Worm (Caenorhabditis elegans) whole organism, mixed stage, embryonic: ENCODE measurements around the gene K10G4.3.
"Not testable (repeated sequence)": the region's sequence is repeated elsewhere in the genome, so short reads cannot be mapped to it uniquely, and the experiment has no call there.

ENCODE experiments used
- M03D4.4 ChIP-seq: sonication (generic microtip); optimal IDR thresholded peaks from 2 replicates; lab custom pipeline; 2017; ENCODE audit warnings: mild to moderate bottlenecking, missing genetic modification characterization, missing compliant biosample characterization
- bed-3 ChIP-seq: fragments of 200-800 bp; sonication (Bioruptor generic); optimal IDR thresholded peaks from 3 replicates; lab custom pipeline; 2018; ENCODE audit warnings: mild to moderate bottlenecking, missing genetic modification characterization, moderate library complexity, missing compliant biosample characterization
- ceh-39 ChIP-seq: fragments of 150-350 bp; optimal IDR thresholded peaks from 2 replicates; lab custom pipeline; 2014; ENCODE audit warnings: missing biosample characterization, missing genetic modification characterization
- ceh-43 ChIP-seq: fragments of 200-800 bp; sonication (Bioruptor generic); optimal IDR thresholded peaks from 2 replicates; lab custom pipeline; 2018; ENCODE audit warnings: mild to moderate bottlenecking, missing genetic modification characterization, moderate library complexity, missing compliant biosample characterization
- ceh-83 ChIP-seq: fragments of 200-800 bp; sonication (Bioruptor generic); optimal IDR thresholded peaks from 2 replicates; lab custom pipeline; 2018; ENCODE audit warnings: mild to moderate bottlenecking, missing genetic modification characterization, missing compliant biosample characterization
- ces-1 ChIP-seq: fragments of 150-350 bp; optimal IDR thresholded peaks from 2 replicates; lab custom pipeline; 2014; ENCODE audit warnings: missing biosample characterization, missing genetic modification reagents, missing genetic modification characterization
- cnd-1 ChIP-seq: fragments of 200-800 bp; sonication (Bioruptor generic); optimal IDR thresholded peaks from 2 replicates; lab custom pipeline; 2018; ENCODE audit warnings: mild to moderate bottlenecking, missing genetic modification characterization, missing compliant biosample characterization
- drap-1 ChIP-seq: fragments of 200-800 bp; sonication (Bioruptor generic); optimal IDR thresholded peaks from 3 replicates; lab custom pipeline; 2018; ENCODE audit warnings: mild to moderate bottlenecking, missing genetic modification characterization, missing compliant biosample characterization
- elt-1 ChIP-seq: sonication (generic microtip); optimal IDR thresholded peaks from 2 replicates; lab custom pipeline; 2017; ENCODE audit warnings: missing genetic modification characterization, mild to moderate bottlenecking, missing compliant biosample characterization, antibody characterized with exemption, moderate library complexity, borderline replicate concordance; ENCODE audit not compliant: insufficient read depth
- elt-3 ChIP-seq: fragments of 150-350 bp; optimal IDR thresholded peaks from 2 replicates; lab custom pipeline; 2014; ENCODE audit warnings: missing biosample characterization, missing genetic modification characterization
- ham-2 ChIP-seq: fragments of 200-800 bp; sonication (Bioruptor generic); optimal IDR thresholded peaks from 2 replicates; lab custom pipeline; 2018; ENCODE audit warnings: mild to moderate bottlenecking, missing genetic modification characterization, missing compliant biosample characterization
- hlh-1 ChIP-seq: fragments of 150-350 bp; optimal IDR thresholded peaks from 2 replicates; lab custom pipeline; 2014; ENCODE audit warnings: missing biosample characterization, missing genetic modification reagents, missing genetic modification characterization
- lin-32 ChIP-seq: fragments of 200-800 bp; sonication (Bioruptor generic); optimal IDR thresholded peaks from 2 replicates; lab custom pipeline; 2018; ENCODE audit warnings: mild to moderate bottlenecking, missing genetic modification characterization, missing compliant biosample characterization
- lsy-2 ChIP-seq: fragments of 150-350 bp; optimal IDR thresholded peaks from 2 replicates; lab custom pipeline; 2014; ENCODE audit warnings: missing biosample characterization, missing genetic modification characterization
- mab-5 ChIP-seq: fragments of 150-350 bp; optimal IDR thresholded peaks from 2 replicates; lab custom pipeline; 2014; ENCODE audit warnings: missing biosample characterization, missing genetic modification characterization
- mep-1 ChIP-seq: fragments of 150-350 bp; optimal IDR thresholded peaks from 2 replicates; lab custom pipeline; 2017; ENCODE audit warnings: missing biosample characterization, missing genetic modification reagents, missing genetic modification characterization, inconsistent platforms
- nhr-12 ChIP-seq: fragments of 150-350 bp; optimal IDR thresholded peaks from 2 replicates; lab custom pipeline; 2014; ENCODE audit warnings: missing biosample characterization, missing genetic modification characterization
- nhr-2 ChIP-seq: fragments of 150-350 bp; optimal IDR thresholded peaks from 2 replicates; lab custom pipeline; 2014; ENCODE audit warnings: missing biosample characterization, missing genetic modification characterization
- nhr-237 ChIP-seq: fragments of 150-350 bp; optimal IDR thresholded peaks from 2 replicates; lab custom pipeline; 2014; ENCODE audit warnings: missing biosample characterization, missing genetic modification characterization
- nhr-28 ChIP-seq: fragments of 150-350 bp; optimal IDR thresholded peaks from 2 replicates; lab custom pipeline; 2014; ENCODE audit warnings: missing biosample characterization, missing genetic modification characterization
- nhr-76 ChIP-seq: sonication (generic microtip); optimal IDR thresholded peaks from 2 replicates; lab custom pipeline; 2017; ENCODE audit warnings: missing biosample characterization, missing genetic modification characterization
- sem-2 ChIP-seq: fragments of 200-800 bp; sonication (Bioruptor generic); optimal IDR thresholded peaks from 2 replicates; lab custom pipeline; 2018; ENCODE audit warnings: mild to moderate bottlenecking, missing genetic modification characterization, missing compliant biosample characterization
- snpc-4 ChIP-seq: fragments of 150-350 bp; optimal IDR thresholded peaks from 2 replicates; lab custom pipeline; 2014; ENCODE audit warnings: missing biosample characterization, missing genetic modification characterization
- tbx-8 ChIP-seq: fragments of 200-800 bp; sonication (Bioruptor generic); optimal IDR thresholded peaks from 2 replicates; lab custom pipeline; 2018; ENCODE audit warnings: mild to moderate bottlenecking, missing genetic modification characterization, moderate library complexity, missing compliant biosample characterization
- unc-120 ChIP-seq: sonication (generic microtip); optimal IDR thresholded peaks from 2 replicates; lab custom pipeline; 2017; ENCODE audit warnings: missing genetic modification characterization, missing compliant biosample characterization; ENCODE audit not compliant: poor library complexity, severe bottlenecking
- unc-39 ChIP-seq: fragments of 150-350 bp; optimal IDR thresholded peaks from 2 replicates; lab custom pipeline; 2014; ENCODE audit warnings: missing biosample characterization, missing genetic modification characterization
- zip-8 ChIP-seq: fragments of 150-350 bp; optimal IDR thresholded peaks from 2 replicates; lab custom pipeline; 2014; ENCODE audit warnings: missing biosample characterization, missing genetic modification characterization

Gene K10G4.3

ce11 chrV:17264855-17265254, at the start of gene K10G4.3:
TSS of gene K10G4.3 (minus strand) at chrV:17264955.
- not testable (repeated sequence) for TF ChIP-seq ham-2 (GFP tag; lab: Kevin White, UChicago); unc-120 (tag; lab: Kevin White, UChicago); lsy-2 (tag; lab: Kevin White, UChicago)

ce11 chrV:17312386-17312785, 47.6 kb upstream of the K10G4.3 start, which contains the start of gene Y61B8B.3:
TSS of gene Y61B8B.3 (minus strand) at chrV:17312486.
- TF ChIP-seq mep-1 (tag; lab: Kevin White, UChicago) = no peak
- no peak for TF ChIP-seq lin-32 (GFP tag; lab: Kevin White, UChicago)
- TF ChIP-seq elt-3 (tag; lab: Kevin White, UChicago) = no peak
- no peak for TF ChIP-seq nhr-12 (tag; lab: Kevin White, UChicago)
- TF ChIP-seq M03D4.4 (tag; lab: Kevin White, UChicago) = no peak
- no peak for TF ChIP-seq nhr-76 (tag; lab: Kevin White, UChicago)
- TF ChIP-seq ces-1 (GFP tag; lab: Kevin White, UChicago) = no peak
- no peak for TF ChIP-seq lsy-2 (tag; lab: Kevin White, UChicago)
- TF ChIP-seq nhr-28 (tag; lab: Kevin White, UChicago) = no peak
- TF ChIP-seq unc-120 (tag; lab: Kevin White, UChicago) = no peak
- TF ChIP-seq ceh-83 (GFP tag; lab: Kevin White, UChicago) = no peak
- TF ChIP-seq ceh-43 (GFP tag; lab: Kevin White, UChicago) = no peak

DNA sequence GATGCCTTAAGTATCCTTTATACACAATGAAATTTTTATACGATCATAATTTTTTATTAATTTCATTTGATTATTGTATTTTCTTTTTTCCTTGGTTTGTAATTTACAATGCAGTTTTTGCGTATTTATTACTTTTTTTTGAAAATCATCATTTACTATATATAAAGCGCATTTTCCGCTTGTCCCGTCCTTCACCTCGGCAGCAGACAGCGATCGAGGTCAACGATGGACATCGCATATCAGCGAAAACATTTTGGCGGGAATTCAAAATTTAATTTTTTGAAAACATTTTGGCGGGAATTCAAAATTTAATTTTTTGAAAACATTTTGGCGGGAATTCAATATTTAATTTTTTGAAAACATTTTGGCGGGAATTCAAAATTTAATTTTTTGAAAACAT, 43.2 kb upstream of the K10G4.3 start:
- TF ChIP-seq ceh-83 (GFP tag; lab: Kevin White, UChicago) (no peak), lin-32 (GFP tag; lab: Kevin White, UChicago) (no peak), cnd-1 (tag; lab: Kevin White, UChicago) (no peak), zip-8 (tag; lab: Kevin White, UChicago) (no peak), elt-1 (no peak), ceh-39 (tag; lab: Kevin White, UChicago) (no peak), mep-1 (tag; lab: Kevin White, UChicago) (no peak)

- TF ChIP-seq cnd-1 (tag; lab: Kevin White, UChicago) (no peak), tbx-8 (GFP tag; lab: Kevin White, UChicago) (no peak), mab-5 (no peak), sem-2 (GFP tag; lab: Kevin White, UChicago) (no peak), nhr-12 (tag; lab: Kevin White, UChicago) (no peak)
Observed at ce11 chrV:17303392-17303791, 38.6 kb upstream of the K10G4.3 start.

DNA sequence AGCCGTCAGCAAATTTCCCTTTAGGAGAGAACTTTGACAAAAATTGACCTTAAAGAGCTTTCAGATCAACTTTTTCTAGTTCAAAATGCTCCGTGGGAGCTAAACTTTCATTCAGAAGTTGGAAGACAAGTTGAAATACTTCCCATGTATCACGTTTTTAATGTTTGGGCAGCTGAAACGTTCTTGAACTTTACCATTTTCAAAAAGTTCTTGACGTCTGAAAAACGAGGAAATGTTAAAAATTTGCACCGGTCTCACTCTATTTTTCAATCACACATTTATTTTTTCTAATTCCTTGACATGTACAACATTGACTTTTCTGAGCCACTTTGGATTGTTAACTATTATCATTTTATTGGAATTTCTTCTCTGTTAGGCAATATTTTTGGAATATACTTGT, 38.0 kb upstream of the K10G4.3 start, which contains the start of gene sri-70:
TSS of gene sri-70 (plus strand) at position 301 of the 400 bp plus-strand sequence.
- TF ChIP-seq nhr-28 (tag; lab: Kevin White, UChicago) (no peak), ces-1 (GFP tag; lab: Kevin White, UChicago) (no peak), ham-2 (GFP tag; lab: Kevin White, UChicago) (no peak), nhr-237 (no peak), unc-120 (tag; lab: Kevin White, UChicago) (no peak), ceh-83 (GFP tag; lab: Kevin White, UChicago) (no peak), nhr-12 (tag; lab: Kevin White, UChicago) (no peak)

ce11 chrV:17301375-17301774, 36.6 kb upstream of the K10G4.3 start, which contains the start of gene K10G4.5:
TSS of gene K10G4.5 (minus strand) at chrV:17301475.
- TF ChIP-seq nhr-2 (tag; lab: Kevin White, UChicago) (no peak), elt-3 (tag; lab: Kevin White, UChicago) (no peak), unc-39 (tag; lab: Kevin White, UChicago) (no peak), unc-120 (tag; lab: Kevin White, UChicago) (no peak), mep-1 (tag; lab: Kevin White, UChicago) (no peak), hlh-1 (tag; lab: Kevin White, UChicago) (no peak), nhr-28 (tag; lab: Kevin White, UChicago) (no peak), cnd-1 (tag; lab: Kevin White, UChicago) (no peak), elt-1 (no peak), drap-1 (GFP tag; lab: Kevin White, UChicago) (no peak), M03D4.4 (tag; lab: Kevin White, UChicago) (no peak)

DNA sequence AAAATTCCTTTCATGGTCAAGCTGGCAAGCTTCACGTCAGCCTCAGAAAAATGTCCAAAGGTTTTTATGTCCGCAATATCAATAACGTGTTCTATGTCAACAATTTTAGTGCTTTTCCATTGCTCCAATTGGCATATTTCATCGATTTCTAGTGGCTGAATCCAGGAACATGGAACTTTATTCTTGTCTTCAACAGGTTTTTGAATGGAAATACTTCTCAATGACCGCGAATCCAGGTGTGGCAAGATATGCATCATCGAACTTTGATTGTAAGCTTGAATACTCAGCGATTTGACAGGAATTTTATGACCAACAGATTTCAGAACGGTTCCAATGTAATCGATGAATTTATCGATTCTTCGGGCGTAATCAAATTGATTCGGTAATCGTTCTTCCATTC, 33.9 kb upstream of the K10G4.3 start:
- TF ChIP-seq ceh-43 (GFP tag; lab: Kevin White, UChicago) (no peak), unc-39 (tag; lab: Kevin White, UChicago) (no peak), elt-1 (no peak), cnd-1 (tag; lab: Kevin White, UChicago) (no peak), snpc-4 (no peak), hlh-1 (tag; lab: Kevin White, UChicago) (no peak), sem-2 (GFP tag; lab: Kevin White, UChicago) (no peak), mab-5 (no peak), lsy-2 (tag; lab: Kevin White, UChicago) (no peak), nhr-28 (tag; lab: Kevin White, UChicago) (no peak), mep-1 (tag; lab: Kevin White, UChicago) (no peak), drap-1 (GFP tag; lab: Kevin White, UChicago) (no peak), unc-120 (tag; lab: Kevin White, UChicago) (no peak), tbx-8 (GFP tag; lab: Kevin White, UChicago) (no peak), ham-2 (GFP tag; lab: Kevin White, UChicago) (no peak), zip-8 (tag; lab: Kevin White, UChicago) (no peak), bed-3 (GFP tag; lab: Kevin White, UChicago) (no peak), elt-3 (tag; lab: Kevin White, UChicago) (no peak)
- TF ChIP-seq, all 35 proteins: peak for 0
